Fruit fly (Drosophila melanogaster) whole organism, pupa: ENCODE measurements around the gene CG11811.

ENCODE experiments used
- CG10348 ChIP-seq: fragments of 200-800 bp; sonication (Bioruptor generic); IDR thresholded peaks from 2 replicates; pipeline ENCODE4 v1.3.6; 2022; ENCODE audit warnings: missing biosample characterization, missing genetic modification characterization
- CG9948 ChIP-seq: fragments of 200-800 bp; sonication (Bioruptor generic); optimal IDR thresholded peaks from 2 replicates; lab custom pipeline; 2018; ENCODE audit warnings: missing biosample characterization, mild to moderate bottlenecking, missing genetic modification characterization, moderate library complexity
- EcR ChIP-seq: fragments of 200-800 bp; sonication (Bioruptor generic); optimal IDR thresholded peaks from 3 replicates; lab custom pipeline; 2019; ENCODE audit warnings: missing biosample characterization, missing genetic modification characterization, mild to moderate bottlenecking, moderate library complexity, missing genetic modification reagents
- Pif1B ChIP-seq: fragments of 200-800 bp; sonication (Bioruptor generic); optimal IDR thresholded peaks from 3 replicates; lab custom pipeline; 2016; ENCODE audit warnings: missing biosample characterization, missing genetic modification characterization
- fd96Ca ChIP-seq: fragments of 200-800 bp; sonication (Bioruptor generic); IDR thresholded peaks from 3 replicates; pipeline ENCODE4 v1.3.6; 2022; ENCODE audit warnings: missing biosample characterization, missing genetic modification characterization

- TF ChIP-seq CG9948 (tag; lab: Kevin White, UChicago), result no peak
- no peak for TF ChIP-seq EcR (GFP tag; lab: Kevin White, UChicago)
- TF ChIP-seq CG10348 (GFP tag; lab: Robert Waterston, UW), result no peak
- no peak for TF ChIP-seq Pif1B (GFP tag; lab: Kevin White, UChicago)
- no peak for TF ChIP-seq fd96Ca
Measured at dm6 chr3L:10657311-10657710, 33.5 kb upstream of the CG11811 start.
